Worm (Caenorhabditis elegans) whole organism, early embryonic: ENCODE data around the gene fat-2.

Experiments
- F13C5.2 ChIP-seq: sonication (generic microtip); optimal IDR thresholded peaks from 2 replicates; lab custom pipeline; 2017; ENCODE audit warnings: mild to moderate bottlenecking, missing genetic modification characterization, inconsistent platforms, missing compliant biosample characterization
- aly-1 ChIP-seq: sonication (generic microtip); optimal IDR thresholded peaks from 2 replicates; lab custom pipeline; 2016; ENCODE audit warnings: missing genetic modification characterization, missing compliant biosample characterization
- ama-1 ChIP-seq: fragments of 150-350 bp; optimal IDR thresholded peaks from 2 replicates; lab custom pipeline; 2014
- ceh-13 ChIP-seq: fragments of 200-800 bp; sonication (Bioruptor generic); optimal IDR thresholded peaks from 2 replicates; lab custom pipeline; 2018; ENCODE audit warnings: mild to moderate bottlenecking, missing genetic modification characterization, missing compliant biosample characterization
- ceh-36 ChIP-seq: sonication (generic microtip); optimal IDR thresholded peaks from 2 replicates; lab custom pipeline; 2016; ENCODE audit warnings: missing genetic modification characterization, inconsistent platforms, missing compliant biosample characterization
- flt-1 ChIP-seq: fragments of 200-800 bp; sonication (Bioruptor generic); IDR thresholded peaks from 2 replicates; pipeline ENCODE4 v1.3.6; 2022; ENCODE audit warnings: missing genetic modification characterization, missing compliant biosample characterization
- hmbx-1 ChIP-seq: sonication (generic microtip); optimal IDR thresholded peaks from 2 replicates; lab custom pipeline; 2016; ENCODE audit warnings: mild to moderate bottlenecking, missing genetic modification characterization, missing compliant biosample characterization
- hmg-4 ChIP-seq: fragments of 200-800 bp; sonication (Bioruptor generic); optimal IDR thresholded peaks from 2 replicates; lab custom pipeline; 2018; ENCODE audit warnings: mild to moderate bottlenecking, missing genetic modification characterization, missing compliant biosample characterization
- pes-1 ChIP-seq: fragments of 200-800 bp; sonication (Bioruptor generic); IDR thresholded peaks from 2 replicates; pipeline ENCODE4 v1.3.6; 2022; ENCODE audit warnings: missing genetic modification reagents, missing genetic modification characterization, missing compliant biosample characterization
- tbx-11 ChIP-seq: fragments of 200-800 bp; sonication (Bioruptor generic); IDR thresholded peaks from 2 replicates; pipeline ENCODE4 v1.3.6; 2022; ENCODE audit warnings: missing genetic modification characterization, missing compliant biosample characterization
- tra-4 ChIP-seq: sonication (generic microtip); optimal IDR thresholded peaks from 2 replicates; lab custom pipeline; 2017; ENCODE audit warnings: missing genetic modification characterization, missing compliant biosample characterization

DNA sequence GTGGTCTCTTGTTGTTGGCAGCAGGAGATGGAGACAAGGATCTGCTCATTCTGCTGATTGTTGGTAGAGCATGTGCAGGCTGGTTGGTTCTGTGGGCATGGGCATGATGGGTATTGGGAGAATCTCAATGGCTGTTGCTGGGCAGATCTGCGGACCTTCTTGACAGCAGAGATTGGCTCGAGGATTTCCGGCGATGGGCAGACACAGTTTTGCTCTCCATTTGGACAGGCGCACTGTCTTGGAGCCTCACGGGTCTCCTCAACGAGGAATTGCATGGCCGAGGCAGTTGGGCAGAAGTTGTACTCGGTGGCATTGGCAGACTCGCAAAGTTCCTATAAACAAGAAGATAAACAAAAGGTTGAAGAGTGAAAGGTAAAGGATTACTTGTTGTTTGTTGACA is 6.9 kb downstream of the fat-2 start:
- TF ChIP-seq ceh-36 (tag; lab: Kevin White, UChicago) (no peak), ama-1 (lab: Kevin White, UChicago) (no peak), flt-1 (GFP tag; lab: Robert Waterston, UW) (no peak), ceh-13 (GFP tag; lab: Kevin White, UChicago) (no peak), aly-1 (no peak), tbx-11 (no peak), F13C5.2 (no peak), pes-1 (GFP tag; lab: Robert Waterston, UW) (no peak), hmbx-1 (tag; lab: Kevin White, UChicago) (no peak), hmg-4 (GFP tag; lab: Kevin White, UChicago) (no peak), tra-4 (tag; lab: Kevin White, UChicago) (no peak)
